Fruit fly (Drosophila melanogaster): ENCODE results near the gene Sbat.

DNA sequence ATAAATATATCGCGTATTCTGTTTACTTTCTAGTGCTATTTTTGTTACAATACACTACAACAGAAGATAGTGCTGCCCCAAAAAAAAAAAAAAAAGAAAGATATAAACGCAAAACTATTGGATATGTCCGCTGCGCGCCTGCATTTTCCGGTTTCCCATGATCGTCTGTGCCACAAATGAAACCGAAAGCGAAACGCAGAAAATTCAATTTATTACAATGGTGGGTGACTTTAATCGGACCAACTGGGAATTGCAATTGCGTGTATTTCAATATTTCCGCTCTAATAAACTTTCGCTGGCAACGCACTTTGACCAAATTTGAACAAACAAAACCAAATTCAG is 15.6 kb upstream of the Sbat start:
- TF ChIP-seq CG17806 (tag; optimal IDR thresholded peaks at IDR 0.05) (no peak), CG12605 (GFP tag; IDR thresholded peaks at IDR 0.05) (no peak), CG32121 (GFP tag; IDR thresholded peaks at IDR 0.05) (no peak), fd96Ca (GFP tag; IDR thresholded peaks at IDR 0.05) (no peak), CG9948 (tag; optimal IDR thresholded peaks at IDR 0.05) (no peak), Snoo (tag; optimal IDR thresholded peaks at IDR 0.05) (no peak), CG14655 (GFP tag; optimal IDR thresholded peaks at IDR 0.05) (no peak), CG8159 (tag; optimal IDR thresholded peaks at IDR 0.05) (no peak), EcR (GFP tag; optimal IDR thresholded peaks at IDR 0.05) (no peak), CG34367 (tag; optimal IDR thresholded peaks at IDR 0.05) (no peak), rn (GFP tag; IDR thresholded peaks at IDR 0.05) (no peak), Pif1B (GFP tag; optimal IDR thresholded peaks at IDR 0.05) (no peak), D1 (tag; optimal IDR thresholded peaks at IDR 0.05) (no peak)
